Fruit fly (Drosophila melanogaster) Kc167 (cell line): ENCODE results near the gene CG14625.

ENCODE experiments used
- Myc ChIP-seq: fragments of >200 bp; optimal IDR thresholded peaks from 2 replicates; lab custom pipeline; 2017; ENCODE audit warnings: missing external identifiers
- Sin3A ChIP-seq: fragments of >200 bp; optimal IDR thresholded peaks from 2 replicates; lab custom pipeline; 2018; ENCODE audit warnings: missing external identifiers
- h ChIP-seq: fragments of >200 bp; optimal IDR thresholded peaks from 3 replicates; lab custom pipeline; 2018; ENCODE audit warnings: missing external identifiers
- insv ChIP-seq: fragments of >200 bp; optimal IDR thresholded peaks from 3 replicates; lab custom pipeline; 2018; ENCODE audit warnings: missing external identifiers
- psq ChIP-seq: fragments of >200 bp; optimal IDR thresholded peaks from 2 replicates; lab custom pipeline; 2017; ENCODE audit warnings: missing external identifiers
- ttk ChIP-seq: sonication (Bioruptor generic); optimal IDR thresholded peaks from 2 replicates; lab custom pipeline; 2017; ENCODE audit warnings: missing external identifiers

CG14625 gene

dm6 chrX:1184478-1184877, 14.9 kb upstream of the CG14625 start, which contains the start of gene CG14626:
Gene CG14626, plus strand, starts transcription at chrX:1184778.
- TF ChIP-seq Myc (lab: Kevin White, UChicago) = no peak

dm6 chrX:1191008-1191407, 8.3 kb upstream of the CG14625 start, which contains the start of gene CG11380:
Gene CG11380, plus strand, starts transcription at chrX:1191308.
- TF ChIP-seq h (lab: Kevin White, UChicago) = no peak
- TF ChIP-seq Myc (lab: Kevin White, UChicago) = no peak
- no peak for TF ChIP-seq insv (lab: Kevin White, UChicago)
- no peak for TF ChIP-seq psq (lab: Kevin White, UChicago)
- no peak for TF ChIP-seq Sin3A
- TF ChIP-seq ttk (lab: Kevin White, UChicago) = no peak

- TF ChIP-seq Sin3A (no peak), insv (lab: Kevin White, UChicago) (no peak), Myc (lab: Kevin White, UChicago) (no peak), psq (lab: Kevin White, UChicago) (no peak), h (lab: Kevin White, UChicago) (no peak), ttk (lab: Kevin White, UChicago) (no peak)
Measured at dm6 chrX:1197862-1198261, 1.5 kb upstream of the CG14625 start.

- TF ChIP-seq ttk (lab: Kevin White, UChicago) = no peak
Measured at dm6 chrX:1203477-1203876, 4.1 kb downstream of the CG14625 start, which contains the start of gene CG11381. Gene CG11381, plus strand, starts transcription at chrX:1203777.

dm6 chrX:1206437-1206836, 7.1 kb downstream of the CG14625 start, which contains the start of gene CG14624:
Gene CG14624, plus strand, starts transcription at chrX:1206737.
- TF ChIP-seq ttk (lab: Kevin White, UChicago) (no peak), psq (lab: Kevin White, UChicago) (no peak), Myc (lab: Kevin White, UChicago) (no peak), Sin3A (no peak), insv (lab: Kevin White, UChicago) (no peak), h (lab: Kevin White, UChicago) (no peak)

- TF ChIP-seq Sin3A = no peak
- no peak for TF ChIP-seq ttk (lab: Kevin White, UChicago)
- TF ChIP-seq Myc (lab: Kevin White, UChicago) = no peak
- no peak for TF ChIP-seq psq (lab: Kevin White, UChicago)
- no peak for TF ChIP-seq insv (lab: Kevin White, UChicago)
Measured at dm6 chrX:1209251-1210020, 10.1 kb downstream of the CG14625 start, which contains the start of gene CG11382. Gene CG11382, plus strand, starts transcription at chrX:1209970.

dm6 chrX:1215000-1215399, 15.7 kb downstream of the CG14625 start, which contains the start of gene CG11398:
Gene CG11398, minus strand, starts transcription at chrX:1215156.
- TF ChIP-seq Myc (lab: Kevin White, UChicago) (no peak), ttk (lab: Kevin White, UChicago) (no peak), h (lab: Kevin White, UChicago) (no peak), psq (lab: Kevin White, UChicago) (no peak), insv (lab: Kevin White, UChicago) (no peak), Sin3A (no peak)

dm6 chrX:1216681-1217080, 17.3 kb downstream of the CG14625 start:
- TF ChIP-seq h (lab: Kevin White, UChicago) = no peak
- TF ChIP-seq psq (lab: Kevin White, UChicago) = no peak
- no peak for TF ChIP-seq ttk (lab: Kevin White, UChicago)
- no peak for TF ChIP-seq Myc (lab: Kevin White, UChicago)
- no peak for TF ChIP-seq insv (lab: Kevin White, UChicago)
- TF ChIP-seq Sin3A = no peak

dm6 chrX:1225859-1226258, 26.5 kb downstream of the CG14625 start:
- TF ChIP-seq Myc (lab: Kevin White, UChicago) = no peak
- TF ChIP-seq insv (lab: Kevin White, UChicago) = no peak
- no peak for TF ChIP-seq ttk (lab: Kevin White, UChicago)
- TF ChIP-seq Sin3A = no peak
- TF ChIP-seq psq (lab: Kevin White, UChicago) = no peak
- TF ChIP-seq h (lab: Kevin White, UChicago) = no peak

dm6 chrX:1229098-1229497, 29.8 kb downstream of the CG14625 start:
- TF ChIP-seq h (lab: Kevin White, UChicago) = no peak
- no peak for TF ChIP-seq ttk (lab: Kevin White, UChicago)
- TF ChIP-seq insv (lab: Kevin White, UChicago) = no peak
- no peak for TF ChIP-seq Myc (lab: Kevin White, UChicago)
- TF ChIP-seq psq (lab: Kevin White, UChicago) = no peak
- TF ChIP-seq Sin3A = no peak

dm6 chrX:1229567-1229966, 30.2 kb downstream of the CG14625 start:
- TF ChIP-seq Myc (lab: Kevin White, UChicago) (no peak), psq (lab: Kevin White, UChicago) (no peak), ttk (lab: Kevin White, UChicago) (no peak), h (lab: Kevin White, UChicago) (no peak), Sin3A (no peak), insv (lab: Kevin White, UChicago) (no peak)

- TF ChIP-seq Myc (lab: Kevin White, UChicago) = no peak
- TF ChIP-seq Sin3A = no peak
- TF ChIP-seq insv (lab: Kevin White, UChicago) = no peak
- TF ChIP-seq h (lab: Kevin White, UChicago) = no peak
- no peak for TF ChIP-seq psq (lab: Kevin White, UChicago)
- no peak for TF ChIP-seq ttk (lab: Kevin White, UChicago)
Measured at dm6 chrX:1231707-1232106, 32.4 kb downstream of the CG14625 start.
